Fruit fly (Drosophila melanogaster) whole organism, embryonic: ENCODE measurements around the gene CG7841.
A peak's percentile ranks its signal among the peaks of the same experiment; 100 is the strongest.

Experiments
- Asciz ChIP-seq: fragments of 200-800 bp; sonication (Bioruptor generic); optimal IDR thresholded peaks from 2 replicates; lab custom pipeline; 2017; ENCODE audit warnings: missing biosample characterization, mild to moderate bottlenecking, missing genetic modification characterization, missing genetic modification reagents
- Blimp-1 ChIP-seq: fragments of 200-800 bp; sonication (Bioruptor generic); optimal IDR thresholded peaks from 3 replicates; lab custom pipeline; 2018; ENCODE audit warnings: missing biosample characterization, missing genetic modification characterization, mild to moderate bottlenecking, moderate library complexity, missing genetic modification reagents
- C15 ChIP-seq: fragments of 200-800 bp; sonication (Bioruptor generic); IDR thresholded peaks from 3 replicates; pipeline ENCODE4 v1.3.6; 2022; ENCODE audit warnings: missing biosample characterization, missing genetic modification characterization
- CG10274 ChIP-seq: fragments of 200-800 bp; sonication (Bioruptor generic); optimal IDR thresholded peaks from 3 replicates; lab custom pipeline; 2017; ENCODE audit warnings: missing biosample characterization, mild to moderate bottlenecking, missing genetic modification characterization
- CG12744 ChIP-seq: fragments of 200-800 bp; sonication (Bioruptor generic); optimal IDR thresholded peaks from 2 replicates; lab custom pipeline; 2016; ENCODE audit warnings: missing biosample characterization, missing genetic modification characterization
- CG13123 ChIP-seq: fragments of 200-800 bp; sonication (Bioruptor generic); optimal IDR thresholded peaks from 2 replicates; lab custom pipeline; 2016; ENCODE audit warnings: missing biosample characterization, missing genetic modification characterization
- CG13296 ChIP-seq: fragments of 200-800 bp; sonication (Bioruptor generic); optimal IDR thresholded peaks from 3 replicates; lab custom pipeline; 2018; ENCODE audit warnings: missing biosample characterization, mild to moderate bottlenecking, missing genetic modification characterization
- CG13624 ChIP-seq: fragments of 200-800 bp; sonication (Bioruptor generic); optimal IDR thresholded peaks from 2 replicates; lab custom pipeline; 2016; ENCODE audit warnings: missing biosample characterization, missing genetic modification characterization
- CG15601 ChIP-seq: fragments of 200-800 bp; sonication (Bioruptor generic); optimal IDR thresholded peaks from 3 replicates; lab custom pipeline; 2019; ENCODE audit warnings: missing biosample characterization, mild to moderate bottlenecking, missing genetic modification characterization, moderate library complexity
- CG17385 ChIP-seq: fragments of 200-800 bp; sonication (Bioruptor generic); optimal IDR thresholded peaks from 3 replicates; lab custom pipeline; 2018; ENCODE audit warnings: missing biosample characterization, mild to moderate bottlenecking, missing genetic modification characterization
- CG18764 ChIP-seq: fragments of 200-800 bp; sonication (Bioruptor generic); optimal IDR thresholded peaks from 3 replicates; lab custom pipeline; 2016; ENCODE audit warnings: missing biosample characterization, missing genetic modification characterization
- CG2129 ChIP-seq: fragments of 200-800 bp; sonication (Bioruptor generic); IDR thresholded peaks from 2 replicates; pipeline ENCODE4 v1.3.6; 2022; ENCODE audit warnings: missing biosample characterization, missing genetic modification characterization; ENCODE audit not compliant: partially characterized antibody
- CG3163 ChIP-seq: fragments of 200-800 bp; sonication (Bioruptor generic); optimal IDR thresholded peaks from 3 replicates; lab custom pipeline; 2016; ENCODE audit warnings: missing biosample characterization, missing genetic modification characterization
- CG32532 ChIP-seq: fragments of 200-800 bp; sonication (Bioruptor generic); IDR thresholded peaks from 2 replicates; pipeline ENCODE4 v1.3.6; 2022; ENCODE audit warnings: missing biosample characterization, missing genetic modification characterization
- CG34376 ChIP-seq: fragments of 200-800 bp; sonication (Bioruptor generic); optimal IDR thresholded peaks from 2 replicates; lab custom pipeline; 2018; ENCODE audit warnings: missing biosample characterization, mild to moderate bottlenecking, missing genetic modification characterization
- CG7357 ChIP-seq: fragments of 200-800 bp; sonication (Bioruptor generic); IDR thresholded peaks from 3 replicates; pipeline ENCODE4 v1.3.6; 2022; ENCODE audit warnings: missing biosample characterization, missing genetic modification characterization
- CG7928 ChIP-seq: fragments of 200-800 bp; sonication (Bioruptor generic); optimal IDR thresholded peaks from 2 replicates; lab custom pipeline; 2017; ENCODE audit warnings: missing biosample characterization, mild to moderate bottlenecking, missing genetic modification characterization
- CG8388 ChIP-seq: fragments of 200-800 bp; sonication (Bioruptor generic); optimal IDR thresholded peaks from 2 replicates; lab custom pipeline; 2019; ENCODE audit warnings: missing biosample characterization, mild to moderate bottlenecking, missing genetic modification characterization, moderate library complexity
- CG8478 ChIP-seq: fragments of >200 bp; optimal IDR thresholded peaks from 2 replicates; lab custom pipeline; 2018
- CoRest ChIP-seq: fragments of 200-800 bp; sonication (Bioruptor generic); optimal IDR thresholded peaks from 3 replicates; lab custom pipeline; 2018; ENCODE audit warnings: missing biosample characterization, mild to moderate bottlenecking, missing genetic modification characterization, moderate library complexity
- D19A ChIP-seq: fragments of 200-800 bp; optimal IDR thresholded peaks from 3 replicates; lab custom pipeline; 2019; ENCODE audit warnings: missing biosample characterization, mild to moderate bottlenecking, missing genetic modification characterization, moderate library complexity
- E2f1 ChIP-seq: fragments of 200-800 bp; sonication (Bioruptor generic); IDR thresholded peaks from 2 replicates; pipeline ENCODE4 v1.3.6; 2022; ENCODE audit warnings: missing biosample characterization, missing genetic modification characterization
- Hey ChIP-seq: fragments of 200-800 bp; sonication (Bioruptor generic); optimal IDR thresholded peaks from 3 replicates; lab custom pipeline; 2018; ENCODE audit warnings: missing biosample characterization, mild to moderate bottlenecking, missing genetic modification characterization
- Jarid2 ChIP-seq: fragments of 200-800 bp; sonication (Bioruptor generic); optimal IDR thresholded peaks from 3 replicates; lab custom pipeline; 2017; ENCODE audit warnings: mild to moderate bottlenecking, missing biosample characterization, missing genetic modification reagents, missing genetic modification characterization
- Kr ChIP-seq: fragments of 200-800 bp; sonication (Bioruptor generic); optimal IDR thresholded peaks from 2 replicates; lab custom pipeline; 2017; ENCODE audit warnings: missing biosample characterization, mild to moderate bottlenecking, missing genetic modification characterization
- Med ChIP-seq: fragments of 200-800 bp; sonication (Bioruptor generic); peaks from one replicate; lab custom pipeline; 2016; ENCODE audit warnings: missing biosample characterization, missing genetic modification characterization, mild to moderate bottlenecking, inconsistent platforms, moderate library complexity
- Mes4 ChIP-seq: fragments of 200-800 bp; sonication (Bioruptor generic); optimal IDR thresholded peaks from 2 replicates; lab custom pipeline; 2016; ENCODE audit warnings: missing biosample characterization, missing genetic modification characterization
- Mrtf ChIP-seq: fragments of 200-800 bp; sonication (Bioruptor generic); IDR thresholded peaks from 3 replicates; pipeline ENCODE4 v1.3.6; 2022; ENCODE audit warnings: missing biosample characterization, missing genetic modification characterization
- NFAT ChIP-seq: fragments of 200-800 bp; sonication (Bioruptor generic); IDR thresholded peaks from 2 replicates; pipeline ENCODE4 v1.3.6; 2022; ENCODE audit warnings: missing biosample characterization, missing genetic modification characterization
- crp ChIP-seq, 2 experiments: fragments of 200-800 bp; sonication (Bioruptor generic); optimal IDR thresholded peaks; 2 replicates in 1 of 2; 3 replicates in 1 of 2; lab custom pipeline; 2017; ENCODE audit warnings: missing biosample characterization in 2 of 2, missing genetic modification characterization in 2 of 2, mild to moderate bottlenecking in 1 of 2, moderate library complexity in 1 of 2
- da ChIP-seq: fragments of 200-800 bp; sonication (Bioruptor generic); optimal IDR thresholded peaks from 2 replicates; lab custom pipeline; 2016; ENCODE audit warnings: missing biosample characterization, missing genetic modification characterization
- dm ChIP-seq: fragments of 200-800 bp; sonication (Bioruptor generic); optimal IDR thresholded peaks from 3 replicates; lab custom pipeline; 2016; ENCODE audit warnings: missing biosample characterization, missing genetic modification characterization
- ewg ChIP-seq: fragments of 200-800 bp; sonication (Bioruptor generic); optimal IDR thresholded peaks from 3 replicates; lab custom pipeline; 2017; ENCODE audit warnings: mild to moderate bottlenecking, missing biosample characterization, missing genetic modification reagents, missing genetic modification characterization
- fu2 ChIP-seq: fragments of 200-800 bp; sonication (Bioruptor generic); optimal IDR thresholded peaks from 2 replicates; lab custom pipeline; 2016; ENCODE audit warnings: missing biosample characterization, missing genetic modification characterization
- gcm ChIP-seq: fragments of 200-800 bp; sonication (Bioruptor generic); optimal IDR thresholded peaks from 2 replicates; lab custom pipeline; 2019; ENCODE audit warnings: missing biosample characterization, mild to moderate bottlenecking, missing genetic modification characterization, moderate library complexity
- gsb ChIP-seq: fragments of 200-800 bp; sonication (Bioruptor generic); IDR thresholded peaks from 2 replicates; pipeline ENCODE4 v1.3.6; 2022; ENCODE audit warnings: missing biosample characterization, missing genetic modification characterization
- gsb-n ChIP-seq: fragments of 200-800 bp; sonication (Bioruptor generic); optimal IDR thresholded peaks from 3 replicates; lab custom pipeline; 2018; ENCODE audit warnings: missing biosample characterization, mild to moderate bottlenecking, missing genetic modification characterization
- h ChIP-seq: fragments of >200 bp; optimal IDR thresholded peaks from 2 replicates; lab custom pipeline; 2017
- her ChIP-seq: fragments of 200-800 bp; sonication (Bioruptor generic); optimal IDR thresholded peaks from 2 replicates; lab custom pipeline; 2016; ENCODE audit warnings: missing biosample characterization, missing genetic modification characterization
- klu ChIP-seq: fragments of 200-800 bp; sonication (Bioruptor generic); IDR thresholded peaks from 2 replicates; pipeline ENCODE4 v1.3.6; 2022; ENCODE audit warnings: missing biosample characterization, missing genetic modification characterization
- mirr ChIP-seq: fragments of 200-800 bp; sonication (Bioruptor generic); optimal IDR thresholded peaks from 3 replicates; lab custom pipeline; 2018; ENCODE audit warnings: missing biosample characterization, mild to moderate bottlenecking, missing genetic modification characterization
- nom ChIP-seq: fragments of 200-800 bp; sonication (Bioruptor generic); optimal IDR thresholded peaks from 2 replicates; lab custom pipeline; 2017; ENCODE audit warnings: missing biosample characterization, missing genetic modification characterization, mild to moderate bottlenecking, moderate library complexity, missing genetic modification reagents
- pfk ChIP-seq: fragments of 200-800 bp; sonication (Bioruptor generic); optimal IDR thresholded peaks from 2 replicates; lab custom pipeline; 2018; ENCODE audit warnings: missing biosample characterization, mild to moderate bottlenecking, missing genetic modification characterization, moderate library complexity
- pita ChIP-seq: fragments of 200-800 bp; sonication (Bioruptor generic); optimal IDR thresholded peaks from 2 replicates; lab custom pipeline; 2017; ENCODE audit warnings: missing biosample characterization, mild to moderate bottlenecking, missing genetic modification characterization
- psq ChIP-seq: fragments of 200-800 bp; sonication (Bioruptor generic); optimal IDR thresholded peaks from 2 replicates; lab custom pipeline; 2017; ENCODE audit warnings: missing biosample characterization, missing genetic modification characterization
- sd ChIP-seq: fragments of 200-800 bp; sonication (Bioruptor generic); optimal IDR thresholded peaks from 3 replicates; lab custom pipeline; 2018; ENCODE audit warnings: missing biosample characterization, mild to moderate bottlenecking, missing genetic modification characterization, moderate library complexity
- sens ChIP-seq: fragments of 200-800 bp; sonication (Bioruptor generic); peaks from one replicate; lab custom pipeline; 2016; ENCODE audit warnings: missing biosample characterization, missing genetic modification characterization
- so ChIP-seq: fragments of 200-800 bp; sonication (Bioruptor generic); IDR thresholded peaks from 3 replicates; pipeline ENCODE4 v1.3.6; 2022; ENCODE audit warnings: missing biosample characterization, missing genetic modification characterization
- tll ChIP-seq, 2 experiments: fragments of 200-800 bp in 1 of 2; fragments of >200 bp in 1 of 2; sonication (Bioruptor generic) in 1 of 2; optimal IDR thresholded peaks; 2 replicates each; lab custom pipeline; 2017 to 2019; ENCODE audit warnings: missing biosample characterization in 2 of 2, missing genetic modification characterization in 2 of 2, mild to moderate bottlenecking in 1 of 2, moderate library complexity in 1 of 2
- zfh2 ChIP-seq: fragments of 200-800 bp; sonication (Bioruptor generic); optimal IDR thresholded peaks from 2 replicates; lab custom pipeline; 2016; ENCODE audit warnings: missing biosample characterization, missing genetic modification characterization

The CG7841 gene

dm6 chr3L:15511688-15512250 is 3.7 kb upstream of the CG7841 start (continued):
- TF ChIP-seq CG13123: no peak
- TF ChIP-seq Mes4 (GFP tag; lab: Kevin White, UChicago): no peak
- TF ChIP-seq crp (GFP tag; optimal IDR thresholded peaks at IDR 0.05; lab: Kevin White, UChicago): peak in 1 of 2 experiments; percentile 75
- TF ChIP-seq fu2 (GFP tag; lab: Kevin White, UChicago): no peak
- TF ChIP-seq CG34376: no peak
- peak; percentile 64 for TF ChIP-seq nom (GFP tag; lab: Kevin White, UChicago)
- TF ChIP-seq h (lab: Kevin White, UChicago): no peak
- peak; percentile 81 for TF ChIP-seq CG17385 (GFP tag; lab: Kevin White, UChicago)
- TF ChIP-seq CG13624: no peak
- TF ChIP-seq dm (GFP tag; lab: Kevin White, UChicago): no peak
- no peak for TF ChIP-seq CoRest (tag; lab: Kevin White, UChicago)
- TF ChIP-seq C15: no peak
- TF ChIP-seq tll (GFP tag; optimal IDR thresholded peaks at IDR 0.05; lab: Kevin White, UChicago): peak in 1 of 2 experiments; percentile 61
- TF ChIP-seq CG12744 (GFP tag; lab: Kevin White, UChicago): no peak

DNA sequence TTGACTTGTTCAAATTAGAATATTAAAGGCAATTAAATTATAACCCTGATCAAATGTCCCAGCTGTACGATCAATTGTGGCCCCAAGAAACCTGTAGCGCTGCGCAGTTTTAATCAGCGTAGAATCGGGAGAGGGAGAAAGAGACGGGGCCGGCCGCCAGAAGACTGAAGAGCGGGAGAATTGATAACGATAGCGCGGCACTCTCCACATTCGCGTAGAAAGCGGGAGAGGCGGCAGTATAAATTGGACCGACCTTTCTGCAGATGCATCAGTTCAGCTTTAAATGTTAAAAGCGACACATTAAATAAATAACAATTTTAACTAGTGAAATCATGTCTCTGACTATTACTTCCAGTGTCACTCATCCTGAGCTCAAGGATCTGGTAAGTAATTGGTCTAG is 2.7 kb upstream of the CG7841 start, which contains the start of gene MsrA:
TSS of gene MsrA (plus strand) at position 266 of the 400 bp plus-strand sequence.
- peak; percentile 58 for TF ChIP-seq nom (GFP tag; lab: Kevin White, UChicago)
- TF ChIP-seq da (GFP tag; lab: Kevin White, UChicago): no peak
- TF ChIP-seq sd (tag; lab: Kevin White, UChicago): no peak
- TF ChIP-seq Blimp-1: no peak
- no peak for TF ChIP-seq gsb (GFP tag; lab: Robert Waterston, UW)
- TF ChIP-seq CG3163: peak; percentile 59
- TF ChIP-seq CG15601 (tag; lab: Kevin White, UChicago): no peak
- no peak for TF ChIP-seq D19A (tag; lab: Kevin White, UChicago)
- TF ChIP-seq her (GFP tag; lab: Kevin White, UChicago): no peak
- no peak for TF ChIP-seq mirr (GFP tag; lab: Kevin White, UChicago)
- no peak for TF ChIP-seq zfh2 (GFP tag; lab: Kevin White, UChicago)
- TF ChIP-seq CG10274 (GFP tag; lab: Kevin White, UChicago): no peak
- no peak for TF ChIP-seq so (GFP tag; lab: Robert Waterston, UW)
- no peak for TF ChIP-seq pita (GFP tag; lab: Kevin White, UChicago)
- no peak for TF ChIP-seq CG8478 (lab: Kevin White, UChicago)
- peak; percentile 44 for TF ChIP-seq Med (GFP tag; lab: Kevin White, UChicago)
- TF ChIP-seq CG13296 (GFP tag; lab: Kevin White, UChicago): no peak
- TF ChIP-seq CG7928 (GFP tag; lab: Kevin White, UChicago): no peak
- TF ChIP-seq gcm (GFP tag; lab: Kevin White, UChicago): no peak
- no peak for TF ChIP-seq CG8388 (GFP tag; lab: Kevin White, UChicago)
- no peak for TF ChIP-seq E2f1 (GFP tag; lab: Robert Waterston, UW)
- no peak for TF ChIP-seq ewg (GFP tag; lab: Kevin White, UChicago)
- no peak for TF ChIP-seq klu
- TF ChIP-seq Kr: no peak
- TF ChIP-seq CG34376: peak; percentile 28
- peak; percentile 63 for TF ChIP-seq sens (GFP tag; lab: Kevin White, UChicago)
- TF ChIP-seq Asciz (GFP tag; lab: Kevin White, UChicago): no peak
- no peak for TF ChIP-seq psq (GFP tag; lab: Kevin White, UChicago)
- TF ChIP-seq CG32532: peak; percentile 35; the same call in 1 of the 2 replicates
- TF ChIP-seq gsb-n (tag; lab: Kevin White, UChicago): no peak
- TF ChIP-seq Mrtf (GFP tag; lab: Robert Waterston, UW): no peak
- no peak for TF ChIP-seq CG18764 (GFP tag; lab: Kevin White, UChicago)
- TF ChIP-seq Hey (tag; lab: Kevin White, UChicago): no peak
- no peak for TF ChIP-seq pfk (GFP tag; lab: Kevin White, UChicago)
- TF ChIP-seq Jarid2 (GFP tag; lab: Kevin White, UChicago): peak; percentile 59
- no peak for TF ChIP-seq CG2129 (GFP tag; lab: Robert Waterston, UW)
- no peak for TF ChIP-seq NFAT (GFP tag; lab: Robert Waterston, UW)
- TF ChIP-seq CG7357 (GFP tag; lab: Robert Waterston, UW): no peak
